Fruit fly (Drosophila melanogaster) whole organism, embryonic: Measurements from ENCODE around the gene CG11674.

ENCODE experiments used
- B-H2 ChIP-seq: fragments of 200-800 bp; sonication (Bioruptor generic); optimal IDR thresholded peaks from 2 replicates; lab custom pipeline; 2018; ENCODE audit warnings: missing biosample characterization, mild to moderate bottlenecking, missing genetic modification characterization
- CG14014 ChIP-seq: fragments of 200-800 bp; sonication (Bioruptor generic); IDR thresholded peaks from 2 replicates; pipeline ENCODE4 v1.3.6; 2022; ENCODE audit warnings: missing biosample characterization, missing genetic modification characterization
- CG15011 ChIP-seq: fragments of 200-800 bp; sonication (Bioruptor generic); optimal IDR thresholded peaks from 3 replicates; lab custom pipeline; 2018; ENCODE audit warnings: missing biosample characterization, mild to moderate bottlenecking, missing genetic modification characterization
- CG17385 ChIP-seq: fragments of 200-800 bp; sonication (Bioruptor generic); optimal IDR thresholded peaks from 3 replicates; lab custom pipeline; 2018; ENCODE audit warnings: missing biosample characterization, mild to moderate bottlenecking, missing genetic modification characterization
- CG17568 ChIP-seq: fragments of 200-800 bp; sonication (Bioruptor generic); optimal IDR thresholded peaks from 2 replicates; lab custom pipeline; 2018; ENCODE audit warnings: missing biosample characterization, mild to moderate bottlenecking, missing genetic modification characterization, moderate library complexity
- CG17829 ChIP-seq: fragments of 200-800 bp; optimal IDR thresholded peaks from 2 replicates; lab custom pipeline; 2019; ENCODE audit warnings: missing biosample characterization, mild to moderate bottlenecking, missing genetic modification characterization, moderate library complexity
- CG1792 ChIP-seq: fragments of 200-800 bp; sonication (Bioruptor generic); optimal IDR thresholded peaks from 2 replicates; lab custom pipeline; 2016; ENCODE audit warnings: missing biosample characterization, missing genetic modification characterization
- CG2129 ChIP-seq: fragments of 200-800 bp; sonication (Bioruptor generic); IDR thresholded peaks from 2 replicates; pipeline ENCODE4 v1.3.6; 2022; ENCODE audit warnings: missing biosample characterization, missing genetic modification characterization; ENCODE audit not compliant: partially characterized antibody
- CG2875 ChIP-seq: fragments of 200-800 bp; sonication (Bioruptor generic); optimal IDR thresholded peaks from 2 replicates; lab custom pipeline; 2017; ENCODE audit warnings: missing biosample characterization, mild to moderate bottlenecking, missing genetic modification characterization, missing genetic modification reagents
- CG3281 ChIP-seq: fragments of 200-800 bp; sonication (Bioruptor generic); optimal IDR thresholded peaks from 3 replicates; lab custom pipeline; 2017; ENCODE audit warnings: missing biosample characterization, mild to moderate bottlenecking, missing genetic modification characterization
- CG33213 ChIP-seq: fragments of 200-800 bp; sonication (Bioruptor generic); optimal IDR thresholded peaks from 3 replicates; lab custom pipeline; 2016; ENCODE audit warnings: missing biosample characterization, missing genetic modification characterization
- CG34224 ChIP-seq: fragments of 200-800 bp; sonication (Bioruptor generic); IDR thresholded peaks from 3 replicates; pipeline ENCODE4 v1.3.6; 2022; ENCODE audit warnings: missing biosample characterization, missing genetic modification characterization; ENCODE audit not compliant: partially characterized antibody
- CG34422 ChIP-seq: fragments of 200-800 bp; sonication (Bioruptor generic); IDR thresholded peaks from 3 replicates; pipeline ENCODE4 v1.3.6; 2022; ENCODE audit warnings: missing biosample characterization, missing genetic modification characterization
- CG3847 ChIP-seq: fragments of 200-800 bp; sonication (Bioruptor generic); IDR thresholded peaks from 2 replicates; pipeline ENCODE4 v1.3.6; 2022; ENCODE audit warnings: missing biosample characterization, missing genetic modification characterization
- CG42726 ChIP-seq: fragments of 200-800 bp; sonication (Bioruptor generic); IDR thresholded peaks from 2 replicates; pipeline ENCODE4 v1.3.6; 2022; ENCODE audit warnings: missing biosample characterization, missing genetic modification characterization; ENCODE audit not compliant: partially characterized antibody
- CG43689 ChIP-seq: fragments of 200-800 bp; sonication (Bioruptor generic); IDR thresholded peaks from 2 replicates; pipeline ENCODE4 v1.3.6; 2022; ENCODE audit warnings: missing biosample characterization, missing genetic modification characterization
- CG7271 ChIP-seq: fragments of 200-800 bp; sonication (Bioruptor generic); optimal IDR thresholded peaks from 2 replicates; lab custom pipeline; 2018; ENCODE audit warnings: missing biosample characterization, mild to moderate bottlenecking, missing genetic modification characterization, moderate library complexity
- CG8359 ChIP-seq: fragments of 200-800 bp; sonication (Bioruptor generic); optimal IDR thresholded peaks from 2 replicates; lab custom pipeline; 2017; ENCODE audit warnings: missing biosample characterization, mild to moderate bottlenecking, missing genetic modification characterization, borderline replicate concordance
- Camta ChIP-seq: fragments of 200-800 bp; sonication (Bioruptor generic); optimal IDR thresholded peaks from 2 replicates; lab custom pipeline; 2016; ENCODE audit warnings: missing biosample characterization, missing genetic modification characterization
- D19A ChIP-seq: fragments of 200-800 bp; optimal IDR thresholded peaks from 3 replicates; lab custom pipeline; 2019; ENCODE audit warnings: missing biosample characterization, mild to moderate bottlenecking, missing genetic modification characterization, moderate library complexity
- Fer1 ChIP-seq: fragments of 200-800 bp; sonication (Bioruptor generic); optimal IDR thresholded peaks from 2 replicates; lab custom pipeline; 2017; ENCODE audit warnings: missing biosample characterization, mild to moderate bottlenecking, missing genetic modification characterization
- HLHmδ ChIP-seq: fragments of 200-800 bp; sonication (Bioruptor generic); optimal IDR thresholded peaks from 2 replicates; lab custom pipeline; 2018; ENCODE audit warnings: missing biosample characterization, mild to moderate bottlenecking, missing genetic modification characterization, moderate library complexity
- HmgD ChIP-seq: fragments of 200-800 bp; sonication (Bioruptor generic); optimal IDR thresholded peaks from 3 replicates; lab custom pipeline; 2016; ENCODE audit warnings: missing biosample characterization, missing genetic modification characterization
- Hr51 ChIP-seq, 2 experiments: fragments of 200-800 bp; sonication (Bioruptor generic); optimal IDR thresholded peaks; 2 replicates in 1 of 2; 3 replicates in 1 of 2; lab custom pipeline; 2016 to 2018; ENCODE audit warnings: missing biosample characterization in 2 of 2, missing genetic modification characterization in 2 of 2, mild to moderate bottlenecking in 1 of 2, moderate library complexity in 1 of 2
- MESR4 ChIP-seq: fragments of 200-800 bp; sonication (Bioruptor generic); optimal IDR thresholded peaks from 2 replicates; lab custom pipeline; 2018; ENCODE audit warnings: missing biosample characterization, mild to moderate bottlenecking, missing genetic modification characterization, moderate library complexity
- Meics ChIP-seq: fragments of 200-800 bp; sonication (Bioruptor generic); optimal IDR thresholded peaks from 2 replicates; lab custom pipeline; 2017; ENCODE audit warnings: missing biosample characterization, mild to moderate bottlenecking, missing genetic modification characterization
- Mes4 ChIP-seq: fragments of 200-800 bp; sonication (Bioruptor generic); optimal IDR thresholded peaks from 2 replicates; lab custom pipeline; 2016; ENCODE audit warnings: missing biosample characterization, missing genetic modification characterization
- NC2α ChIP-seq: fragments of 200-800 bp; sonication (Bioruptor generic); optimal IDR thresholded peaks from 2 replicates; lab custom pipeline; 2016; ENCODE audit warnings: missing biosample characterization, missing genetic modification characterization
- Poxn ChIP-seq: fragments of 200-800 bp; sonication (Bioruptor generic); IDR thresholded peaks from 2 replicates; pipeline ENCODE4 v1.3.6; 2022; ENCODE audit warnings: missing biosample characterization, missing genetic modification characterization
- Side ChIP-seq: fragments of 200-800 bp; sonication (Bioruptor generic); optimal IDR thresholded peaks from 2 replicates; lab custom pipeline; 2016; ENCODE audit warnings: missing biosample characterization, missing genetic modification characterization
- Sin3A ChIP-seq: fragments of >200 bp; optimal IDR thresholded peaks from 2 replicates; lab custom pipeline; 2018
- TFAM ChIP-seq: fragments of 200-800 bp; sonication (Bioruptor generic); optimal IDR thresholded peaks from 2 replicates; lab custom pipeline; 2017; ENCODE audit warnings: missing biosample characterization, missing genetic modification characterization, inconsistent platforms
- Xbp1 ChIP-seq: fragments of 200-800 bp; sonication (Bioruptor generic); optimal IDR thresholded peaks from 3 replicates; lab custom pipeline; 2016; ENCODE audit warnings: missing biosample characterization, mild to moderate bottlenecking, missing genetic modification characterization
- abd-A ChIP-seq: fragments of 200-800 bp; sonication (Bioruptor generic); optimal IDR thresholded peaks from 3 replicates; lab custom pipeline; 2019; ENCODE audit warnings: missing biosample characterization, mild to moderate bottlenecking, missing genetic modification characterization, moderate library complexity
- bsh ChIP-seq, 2 experiments: fragments of 200-800 bp; sonication (Bioruptor generic); optimal IDR thresholded peaks; 2 replicates each; lab custom pipeline; 2017 to 2018; ENCODE audit warnings: mild to moderate bottlenecking in 2 of 2, missing biosample characterization in 2 of 2, missing genetic modification characterization in 2 of 2, moderate library complexity in 1 of 2
- chm ChIP-seq: fragments of 200-800 bp; sonication (Bioruptor generic); IDR thresholded peaks from 2 replicates; pipeline ENCODE4 v1.3.6; 2022; ENCODE audit warnings: missing biosample characterization, missing genetic modification characterization
- cwo ChIP-seq: fragments of 200-800 bp; sonication (Bioruptor generic); optimal IDR thresholded peaks from 3 replicates; lab custom pipeline; 2017; ENCODE audit warnings: missing biosample characterization, missing genetic modification characterization, mild to moderate bottlenecking, moderate library complexity, missing genetic modification reagents
- dm ChIP-seq: fragments of 200-800 bp; sonication (Bioruptor generic); optimal IDR thresholded peaks from 3 replicates; lab custom pipeline; 2016; ENCODE audit warnings: missing biosample characterization, missing genetic modification characterization
- emc ChIP-seq: fragments of 200-800 bp; sonication (Bioruptor generic); optimal IDR thresholded peaks from 2 replicates; lab custom pipeline; 2016; ENCODE audit warnings: missing biosample characterization, missing genetic modification characterization
- hbn ChIP-seq: fragments of 200-800 bp; sonication (Bioruptor generic); IDR thresholded peaks from 2 replicates; pipeline ENCODE4 v1.3.6; 2022; ENCODE audit warnings: missing biosample characterization, missing genetic modification characterization; ENCODE audit not compliant: partially characterized antibody
- klu ChIP-seq: fragments of 200-800 bp; sonication (Bioruptor generic); IDR thresholded peaks from 2 replicates; pipeline ENCODE4 v1.3.6; 2022; ENCODE audit warnings: missing biosample characterization, missing genetic modification characterization
- nerfin-2 ChIP-seq: fragments of 200-800 bp; sonication (Bioruptor generic); IDR thresholded peaks from 2 replicates; pipeline ENCODE4 v1.3.6; 2022; ENCODE audit warnings: missing biosample characterization, missing genetic modification characterization; ENCODE audit not compliant: partially characterized antibody
- pan ChIP-seq, 4 experiments: fragments of >200 bp in 3 of 4; fragments of 200-800 bp in 1 of 4; sonication (Bioruptor generic) in 1 of 4; optimal IDR thresholded peaks in 3 of 4; IDR thresholded peaks in 1 of 4; 2 replicates each; pipeline versions ENCODE4 v1.3.6 to Lab custom; 2017 to 2022; ENCODE audit warnings: missing biosample characterization in 2 of 4, missing genetic modification characterization in 2 of 4, mixed read lengths in 1 of 4
- pfk ChIP-seq: fragments of 200-800 bp; sonication (Bioruptor generic); optimal IDR thresholded peaks from 2 replicates; lab custom pipeline; 2018; ENCODE audit warnings: missing biosample characterization, mild to moderate bottlenecking, missing genetic modification characterization, moderate library complexity
- sens-2 ChIP-seq: fragments of 200-800 bp; sonication (Bioruptor generic); IDR thresholded peaks from 2 replicates; pipeline ENCODE4 v1.3.6; 2022; ENCODE audit warnings: missing biosample characterization, missing genetic modification characterization
- shn ChIP-seq: fragments of 200-800 bp; sonication (Bioruptor generic); optimal IDR thresholded peaks from 3 replicates; lab custom pipeline; 2016; ENCODE audit warnings: missing biosample characterization, missing genetic modification characterization
- sob ChIP-seq: fragments of 200-800 bp; sonication (Bioruptor generic); IDR thresholded peaks from 2 replicates; pipeline ENCODE4 v1.3.6; 2022; ENCODE audit warnings: missing biosample characterization, missing genetic modification characterization
- wor ChIP-seq: fragments of 200-800 bp; sonication (Bioruptor generic); IDR thresholded peaks from 2 replicates; pipeline ENCODE4 v1.3.6; 2022; ENCODE audit warnings: missing biosample characterization, missing genetic modification characterization

Gene CG11674

dm6 chrX:14247035-14247786 is 21.5 kb upstream of the CG11674 start, which contains the start of gene mud (continued):
- TF ChIP-seq bsh (GFP tag; optimal IDR thresholded peaks at IDR 0.05; lab: Kevin White, UChicago) (peak in 1 of 2 experiments; percentile 50), nerfin-2 (GFP tag; lab: Robert Waterston, UW) (peak; percentile 69), CG15011 (GFP tag; lab: Kevin White, UChicago) (no peak), dm (GFP tag; lab: Kevin White, UChicago) (no peak), Fer1 (GFP tag; lab: Kevin White, UChicago) (no peak), pfk (no peak), emc (no peak), cwo (no peak), HmgD (no peak), shn (no peak), wor (GFP tag; lab: Robert Waterston, UW) (no peak), CG43689 (no peak), Mes4 (GFP tag; lab: Kevin White, UChicago) (no peak), Sin3A (lab: Kevin White, UChicago) (peak; percentile 42), Xbp1 (peak; percentile 37), CG33213 (GFP tag; lab: Kevin White, UChicago) (no peak), CG3847 (GFP tag; lab: Robert Waterston, UW) (no peak), CG8359 (no peak), HLHmδ (GFP tag; lab: Kevin White, UChicago) (no peak), D19A (tag; lab: Kevin White, UChicago) (no peak), CG34224 (GFP tag; lab: Robert Waterston, UW) (0 out of 3 replicates have a peak, but pooled peaks have one; percentile 48), CG3281 (no peak), CG17568 (GFP tag; lab: Kevin White, UChicago) (no peak), Side (GFP tag; lab: Kevin White, UChicago) (no peak), CG2875 (GFP tag; lab: Kevin White, UChicago) (no peak), pan (optimal IDR thresholded peaks at IDR 0.05; lab: Kevin White, UChicago) (no peak), pan (GFP tag; optimal IDR thresholded peaks at IDR 0.05 in 1 of 2, IDR thresholded peaks at IDR 0.05 in 1 of 2) (peak in 1 of 2 experiments; percentile 21), CG14014 (GFP tag; lab: Robert Waterston, UW) (no peak), sens-2 (no peak), CG7271 (tag; lab: Kevin White, UChicago) (no peak), TFAM (GFP tag; lab: Kevin White, UChicago) (no peak), B-H2 (no peak), CG42726 (GFP tag; lab: Robert Waterston, UW) (peak; percentile 68), CG17829 (tag; lab: Kevin White, UChicago) (peak; percentile 53), sob (GFP tag; lab: Robert Waterston, UW) (peak; percentile 8; the same call in 1 of the 2 replicates), Camta (GFP tag; lab: Kevin White, UChicago) (no peak), Meics (GFP tag; lab: Kevin White, UChicago) (peak; percentile 52), MESR4 (GFP tag; lab: Kevin White, UChicago) (no peak), CG17385 (no peak), NC2α (GFP tag; lab: Kevin White, UChicago) (no peak), chm (GFP tag; lab: Robert Waterston, UW) (no peak), abd-A (tag; lab: Kevin White, UChicago) (no peak), CG2129 (GFP tag; lab: Robert Waterston, UW) (peak; percentile 39; the same call in 1 of the 2 replicates), klu (GFP tag; lab: Robert Waterston, UW) (no peak), CG1792 (no peak), CG34422 (GFP tag; lab: Robert Waterston, UW) (no peak), Hr51 (GFP tag; optimal IDR thresholded peaks at IDR 0.05; lab: Kevin White, UChicago) (peak in 1 of 2 experiments; percentile 6), hbn (GFP tag; lab: Robert Waterston, UW) (peak; percentile 48), Poxn (GFP tag; lab: Robert Waterston, UW) (no peak)
